Fruit fly (Drosophila melanogaster) whole organism, wandering third instar larva: Measurements from ENCODE around the gene CG13712.
A peak's percentile ranks its signal among the peaks of the same experiment; 100 is the strongest.

ENCODE experiments used
- Abd-B ChIP-seq: fragments of >200 bp; optimal IDR thresholded peaks from 2 replicates; lab custom pipeline; 2017; ENCODE audit warnings: missing biosample characterization, missing genetic modification characterization
- CG32264 ChIP-seq: fragments of 200-800 bp; sonication (Bioruptor generic); optimal IDR thresholded peaks from 2 replicates; lab custom pipeline; 2016; ENCODE audit warnings: missing biosample characterization, missing genetic modification characterization
- CG9705 ChIP-seq: fragments of 200-800 bp; sonication (Bioruptor generic); optimal IDR thresholded peaks from 2 replicates; lab custom pipeline; 2018; ENCODE audit warnings: missing biosample characterization, mild to moderate bottlenecking, missing genetic modification characterization
- CrebA ChIP-seq: fragments of 200-800 bp; sonication (Bioruptor generic); optimal IDR thresholded peaks from 2 replicates; lab custom pipeline; 2016; ENCODE audit warnings: missing biosample characterization, mild to moderate bottlenecking, missing genetic modification characterization, borderline replicate concordance
- Dfd ChIP-seq: fragments of >200 bp; optimal IDR thresholded peaks from 2 replicates; lab custom pipeline; 2017; ENCODE audit warnings: missing biosample characterization, missing genetic modification characterization
- Dif ChIP-seq: fragments of 200-275, 200-300 bp; sonication (Bioruptor generic); optimal IDR thresholded peaks from 2 replicates; lab custom pipeline; 2018; ENCODE audit warnings: missing biosample characterization, missing genetic modification characterization; ENCODE audit not compliant: partially characterized antibody
- GATAd ChIP-seq: sonication (Bioruptor generic); optimal IDR thresholded peaks from 2 replicates; lab custom pipeline; 2016; ENCODE audit warnings: missing biosample characterization, missing genetic modification characterization
- HLH106 ChIP-seq: fragments of 200-800 bp; optimal IDR thresholded peaks from 3 replicates; lab custom pipeline; 2019; ENCODE audit warnings: missing biosample characterization, mild to moderate bottlenecking, missing genetic modification characterization, moderate library complexity
- Hnf4 ChIP-seq: fragments of 200-800 bp; sonication (Bioruptor generic); optimal IDR thresholded peaks from 2 replicates; lab custom pipeline; 2016; ENCODE audit warnings: missing biosample characterization, mild to moderate bottlenecking, missing genetic modification characterization
- Hr78 ChIP-seq: fragments of >200 bp; optimal IDR thresholded peaks from 2 replicates; lab custom pipeline; 2017; ENCODE audit warnings: missing biosample characterization, missing genetic modification characterization
- Hr83 ChIP-seq: fragments of 200-300 bp; sonication (Bioruptor generic); optimal IDR thresholded peaks from 2 replicates; lab custom pipeline; 2016; ENCODE audit warnings: missing biosample characterization, mild to moderate bottlenecking, missing genetic modification characterization, moderate library complexity; ENCODE audit not compliant: poor library complexity, severe bottlenecking
- Jra ChIP-seq: sonication (Bioruptor generic); optimal IDR thresholded peaks from 2 replicates; lab custom pipeline; 2016; ENCODE audit warnings: missing biosample characterization, missing genetic modification characterization
- Mio ChIP-seq: sonication (Bioruptor generic); optimal IDR thresholded peaks from 2 replicates; lab custom pipeline; 2016; ENCODE audit warnings: missing biosample characterization, missing genetic modification characterization
- Myc ChIP-seq: fragments of >200 bp; optimal IDR thresholded peaks from 2 replicates; lab custom pipeline; 2017
- N ChIP-seq: fragments of >200 bp; optimal IDR thresholded peaks from 2 replicates; lab custom pipeline; 2018; ENCODE audit warnings: missing biosample characterization, missing external identifiers, missing genetic modification characterization
- OdsH ChIP-seq: fragments of 200-800 bp; sonication (Bioruptor generic); optimal IDR thresholded peaks from 2 replicates; lab custom pipeline; 2016; ENCODE audit warnings: missing biosample characterization, mild to moderate bottlenecking, missing genetic modification characterization
- Rel ChIP-seq, 2 experiments: fragments of 200-800 bp; sonication (Bioruptor generic) in 1 of 2; optimal IDR thresholded peaks; 2 replicates in 1 of 2; 3 replicates in 1 of 2; lab custom pipeline; 2016 to 2019; ENCODE audit warnings: mild to moderate bottlenecking in 2 of 2, missing biosample characterization in 2 of 2, missing genetic modification characterization in 2 of 2, moderate library complexity in 1 of 2
- Sp1 ChIP-seq: fragments of 200-800 bp; sonication (Bioruptor generic); optimal IDR thresholded peaks from 3 replicates; lab custom pipeline; 2019; ENCODE audit warnings: missing biosample characterization, mild to moderate bottlenecking, missing genetic modification characterization, moderate library complexity
- Vsx2 ChIP-seq: fragments of 200-300, 225-300 bp; sonication (Bioruptor generic); optimal IDR thresholded peaks from 2 replicates; lab custom pipeline; 2018; ENCODE audit warnings: missing biosample characterization, missing genetic modification characterization; ENCODE audit not compliant: partially characterized antibody
- br ChIP-seq: fragments of 200-800 bp; sonication (Bioruptor generic); optimal IDR thresholded peaks from 2 replicates; lab custom pipeline; 2016; ENCODE audit warnings: missing biosample characterization, missing genetic modification characterization
- brk ChIP-seq: fragments of 200-800 bp; sonication (Bioruptor generic); optimal IDR thresholded peaks from 2 replicates; lab custom pipeline; 2016; ENCODE audit warnings: missing biosample characterization, mild to moderate bottlenecking, missing genetic modification characterization
- dl ChIP-seq, 2 experiments: fragments of 175-275, 200-275 bp in 1 of 2; fragments of 200-275 bp in 1 of 2; sonication (Bioruptor generic); optimal IDR thresholded peaks; lab custom pipeline; 2018; ENCODE audit warnings: mild to moderate bottlenecking in 2 of 2, missing biosample characterization in 2 of 2, missing genetic modification characterization in 2 of 2, moderate library complexity in 2 of 2; ENCODE audit not compliant: partially characterized antibody in 2 of 2, insufficient read depth in 1 of 2
- dmrt93B ChIP-seq: fragments of 200-800 bp; sonication (Bioruptor generic); optimal IDR thresholded peaks from 2 replicates; lab custom pipeline; 2018; ENCODE audit warnings: missing biosample characterization, mild to moderate bottlenecking, missing genetic modification characterization
- dsf ChIP-seq: sonication (Bioruptor generic); optimal IDR thresholded peaks from 2 replicates; lab custom pipeline; 2016; ENCODE audit warnings: missing biosample characterization, missing genetic modification characterization, borderline replicate concordance
- ey ChIP-seq: fragments of 200-800 bp; sonication (Bioruptor generic); optimal IDR thresholded peaks from 2 replicates; lab custom pipeline; 2016; ENCODE audit warnings: missing biosample characterization, missing genetic modification characterization
- foxo ChIP-seq, 2 experiments: fragments of 200-800 bp; sonication (Bioruptor generic); optimal IDR thresholded peaks; 2 replicates in 1 of 2; 3 replicates in 1 of 2; lab custom pipeline; 2016 to 2017; ENCODE audit warnings: missing biosample characterization in 2 of 2, missing genetic modification characterization in 2 of 2
- fru ChIP-seq: fragments of 200-800 bp; sonication (Bioruptor generic); optimal IDR thresholded peaks from 3 replicates; lab custom pipeline; 2016; ENCODE audit warnings: missing biosample characterization, mild to moderate bottlenecking, missing genetic modification characterization
- h ChIP-seq: fragments of 200-800 bp; sonication (Bioruptor generic); optimal IDR thresholded peaks from 3 replicates; lab custom pipeline; 2016; ENCODE audit warnings: missing biosample characterization, mild to moderate bottlenecking, missing genetic modification characterization
- jim ChIP-seq: fragments of 175-275, 200-325 bp; sonication (Bioruptor generic); optimal IDR thresholded peaks from 2 replicates; lab custom pipeline; 2016; ENCODE audit warnings: missing biosample characterization, mild to moderate bottlenecking, missing genetic modification characterization
- lola ChIP-seq: fragments of >200 bp; optimal IDR thresholded peaks from 2 replicates; lab custom pipeline; 2017; ENCODE audit warnings: missing biosample characterization, missing genetic modification characterization
- pan ChIP-seq: fragments of >200 bp; optimal IDR thresholded peaks from 2 replicates; lab custom pipeline; 2017
- psq ChIP-seq: fragments of 200-800 bp; sonication (Bioruptor generic); optimal IDR thresholded peaks from 3 replicates; lab custom pipeline; 2017; ENCODE audit warnings: missing biosample characterization, mild to moderate bottlenecking, missing genetic modification characterization, moderate library complexity
- rgr ChIP-seq: fragments of 200-800 bp; sonication (Bioruptor generic); optimal IDR thresholded peaks from 3 replicates; lab custom pipeline; 2016; ENCODE audit warnings: missing biosample characterization, mild to moderate bottlenecking, missing genetic modification characterization
- sage ChIP-seq: fragments of 200-800 bp; sonication (Bioruptor generic); optimal IDR thresholded peaks from 2 replicates; lab custom pipeline; 2016; ENCODE audit warnings: missing biosample characterization, mild to moderate bottlenecking, missing genetic modification characterization
- sv ChIP-seq: fragments of 200-800 bp; sonication (Bioruptor generic); optimal IDR thresholded peaks from 3 replicates; lab custom pipeline; 2016; ENCODE audit warnings: missing biosample characterization, missing genetic modification characterization
- tai ChIP-seq: sonication (Bioruptor generic); optimal IDR thresholded peaks from 2 replicates; lab custom pipeline; 2016; ENCODE audit warnings: missing biosample characterization, missing genetic modification characterization
- usp ChIP-seq: fragments of >200 bp; optimal IDR thresholded peaks from 2 replicates; lab custom pipeline; 2017; ENCODE audit warnings: missing biosample characterization, missing genetic modification characterization
- woc ChIP-seq: sonication (Bioruptor generic); optimal IDR thresholded peaks from 2 replicates; lab custom pipeline; 2016; ENCODE audit warnings: missing biosample characterization, mild to moderate bottlenecking, missing genetic modification characterization

CG13712 gene

DNA sequence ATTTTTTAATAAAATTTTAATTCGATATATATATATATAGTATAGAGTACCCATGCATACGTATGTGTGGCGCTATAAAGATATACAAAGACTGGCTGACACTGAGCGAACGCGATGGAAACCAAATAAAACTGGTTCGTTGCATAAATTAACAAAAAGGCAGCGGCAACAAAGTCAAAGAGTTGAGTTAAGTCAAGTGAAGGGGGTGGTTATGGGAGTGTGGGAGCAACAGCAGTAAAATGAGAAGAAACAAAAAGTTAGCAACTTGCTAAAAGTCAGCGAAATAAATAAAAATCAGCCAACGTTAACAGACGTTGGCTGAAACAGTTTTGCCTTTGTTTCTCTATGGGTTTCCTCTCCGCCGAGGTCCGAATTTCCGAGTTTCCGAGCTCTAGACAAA lies 11.2 kb downstream of the CG13712 start:
- TF ChIP-seq N (GFP tag; lab: Kevin White, UChicago) = no peak
- peak; percentile 37 for TF ChIP-seq jim (GFP tag; lab: Kevin White, UChicago)

DNA sequence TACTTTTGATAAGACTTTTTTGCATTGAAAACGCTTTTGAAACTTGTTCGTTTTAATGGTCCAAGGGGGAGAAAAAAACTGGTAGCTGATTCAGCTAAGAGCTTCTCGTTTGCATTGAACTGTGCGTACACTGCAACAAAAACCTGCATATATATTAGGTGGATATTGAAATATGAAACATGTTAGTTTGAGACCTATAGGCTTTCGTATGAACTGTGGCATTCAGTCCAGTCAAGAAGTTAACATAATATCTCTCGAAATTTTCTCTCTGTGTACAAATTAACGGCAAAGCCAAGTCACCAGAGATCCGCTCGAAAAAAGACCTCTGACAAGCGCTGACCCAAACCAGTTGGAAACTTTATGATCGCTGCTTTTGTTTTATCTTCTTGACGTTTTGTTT lies 11.7 kb downstream of the CG13712 start:
- TF ChIP-seq Jra (GFP tag; lab: Kevin White, UChicago) = no peak
- TF ChIP-seq rgr (GFP tag; lab: Kevin White, UChicago) = peak; percentile 83
- no peak for TF ChIP-seq dl (GFP tag; optimal IDR thresholded peaks at IDR 0.05; lab: Kevin White, UChicago; ENCODE audit: insufficient read depth in 1 of 2, partially characterized antibody in 2 of 2)
- TF ChIP-seq Dfd (GFP tag; lab: Kevin White, UChicago) = no peak
- TF ChIP-seq Rel (GFP tag; optimal IDR thresholded peaks at IDR 0.05; lab: Kevin White, UChicago) = no peak
- peak; percentile 18 for TF ChIP-seq Rel (tag; optimal IDR thresholded peaks at IDR 0.05; lab: Kevin White, UChicago)
- peak; percentile 85 for TF ChIP-seq OdsH (GFP tag; lab: Kevin White, UChicago)
- TF ChIP-seq GATAd (GFP tag; lab: Kevin White, UChicago) = peak; percentile 53
- no peak for TF ChIP-seq Dif (GFP tag; lab: Kevin White, UChicago)
- peak; percentile 84 for TF ChIP-seq ey (GFP tag; lab: Kevin White, UChicago)
- peak; percentile 84 for TF ChIP-seq br
- TF ChIP-seq pan (lab: Kevin White, UChicago) = no peak
- TF ChIP-seq Sp1 (GFP tag; lab: Kevin White, UChicago) = peak; percentile 77
- TF ChIP-seq psq = peak; percentile 69
- TF ChIP-seq Myc (lab: Kevin White, UChicago) = no peak
- no peak for TF ChIP-seq jim (GFP tag; lab: Kevin White, UChicago)
- TF ChIP-seq lola = no peak
- TF ChIP-seq h (GFP tag; lab: Kevin White, UChicago) = peak; percentile 88
- no peak for TF ChIP-seq dsf (GFP tag; lab: Kevin White, UChicago)
- peak; percentile 29 for TF ChIP-seq woc
- no peak for TF ChIP-seq Mio
- TF ChIP-seq CG32264 (GFP tag; lab: Kevin White, UChicago) = peak; percentile 31
- no peak for TF ChIP-seq Hr78 (GFP tag; lab: Kevin White, UChicago)
- peak; percentile 77 for TF ChIP-seq dmrt93B (GFP tag; lab: Kevin White, UChicago)
- peak; percentile 86 for TF ChIP-seq fru (GFP tag; lab: Kevin White, UChicago)
- peak in 1 of 2 experiments; percentile 77 for TF ChIP-seq foxo (GFP tag; optimal IDR thresholded peaks at IDR 0.05; lab: Kevin White, UChicago)
- no peak for TF ChIP-seq usp
- TF ChIP-seq CG9705 (GFP tag; lab: Kevin White, UChicago) = peak; percentile 82
- peak; percentile 82 for TF ChIP-seq HLH106 (tag; lab: Kevin White, UChicago)
- TF ChIP-seq tai (GFP tag; lab: Kevin White, UChicago) = peak; percentile 69
- TF ChIP-seq Hnf4 (GFP tag; lab: Kevin White, UChicago) = peak; percentile 81
- no peak for TF ChIP-seq CrebA (GFP tag; lab: Kevin White, UChicago)
- TF ChIP-seq N (GFP tag; lab: Kevin White, UChicago) = no peak
- TF ChIP-seq sage (GFP tag; lab: Kevin White, UChicago) = peak; percentile 67
- TF ChIP-seq Hr83 (GFP tag; lab: Kevin White, UChicago) = peak; percentile 72
- TF ChIP-seq Abd-B (GFP tag; lab: Kevin White, UChicago) = no peak
- TF ChIP-seq Vsx2 (GFP tag; lab: Kevin White, UChicago) = no peak
- peak; percentile 59 for TF ChIP-seq sv (GFP tag; lab: Kevin White, UChicago)
- TF ChIP-seq brk (GFP tag; lab: Kevin White, UChicago) = peak; percentile 48

dm6 chr3L:4697301-4697700 lies 12.4 kb downstream of the CG13712 start, which contains the start of gene CG13713:
Gene CG13713 (plus strand): TSS chr3L:4697601.
- TF ChIP-seq Vsx2 (GFP tag; lab: Kevin White, UChicago) (no peak), sage (GFP tag; lab: Kevin White, UChicago) (no peak), HLH106 (tag; lab: Kevin White, UChicago) (no peak), pan (lab: Kevin White, UChicago) (no peak), fru (GFP tag; lab: Kevin White, UChicago) (no peak), Hr78 (GFP tag; lab: Kevin White, UChicago) (no peak), dl (GFP tag; optimal IDR thresholded peaks at IDR 0.05; lab: Kevin White, UChicago; ENCODE audit: insufficient read depth in 1 of 2, partially characterized antibody in 2 of 2) (no peak)
